Worm (Caenorhabditis elegans) whole organism, L2 larva: ENCODE data around the gene C28D4.7.
"Not testable (repeated sequence)": the region's sequence is repeated elsewhere in the genome, so short reads cannot be mapped to it uniquely, and the experiment has no call there.

Source experiments
- C34F6.9 ChIP-seq: fragments of 150-350 bp; optimal IDR thresholded peaks from 2 replicates; lab custom pipeline; 2014; ENCODE audit warnings: missing biosample characterization, missing genetic modification characterization
- F13H6.1 ChIP-seq: sonication (generic microtip); optimal IDR thresholded peaks from 2 replicates; lab custom pipeline; 2016; ENCODE audit warnings: missing genetic modification characterization, missing compliant biosample characterization
- Y55F3AM.14 ChIP-seq: fragments of 200-800 bp; sonication (Bioruptor generic); optimal IDR thresholded peaks from 2 replicates; lab custom pipeline; 2018; ENCODE audit warnings: mild to moderate bottlenecking, missing genetic modification characterization, missing compliant biosample characterization
- ZK546.5 ChIP-seq: sonication (generic microtip); optimal IDR thresholded peaks from 2 replicates; lab custom pipeline; 2017; ENCODE audit warnings: missing biosample characterization, missing genetic modification characterization
- alr-1 ChIP-seq: fragments of 150-350 bp; optimal IDR thresholded peaks from 2 replicates; lab custom pipeline; 2014; ENCODE audit warnings: missing biosample characterization, missing genetic modification characterization
- ama-1 ChIP-seq: fragments of 150-350 bp; optimal IDR thresholded peaks from 2 replicates; lab custom pipeline; 2018; ENCODE audit warnings: inconsistent platforms
- blmp-1 ChIP-seq: sonication (generic microtip); optimal IDR thresholded peaks from 2 replicates; lab custom pipeline; 2017; ENCODE audit warnings: missing genetic modification characterization, mild to moderate bottlenecking, missing compliant biosample characterization, antibody characterized with exemption, moderate library complexity; ENCODE audit not compliant: insufficient read depth
- ceh-82 ChIP-seq: fragments of 150-350 bp; optimal IDR thresholded peaks from 2 replicates; lab custom pipeline; 2014; ENCODE audit warnings: missing biosample characterization, missing genetic modification characterization
- crh-2 ChIP-seq: sonication (generic microtip); optimal IDR thresholded peaks from 2 replicates; lab custom pipeline; 2017; ENCODE audit warnings: missing biosample characterization, missing genetic modification characterization
- egl-27 ChIP-seq: sonication (generic microtip); optimal IDR thresholded peaks from 3 replicates; lab custom pipeline; 2017; ENCODE audit warnings: missing biosample characterization, missing genetic modification reagents, missing genetic modification characterization
- elt-3 ChIP-seq: sonication (generic microtip); optimal IDR thresholded peaks from 2 replicates; lab custom pipeline; 2017; ENCODE audit warnings: missing biosample characterization, missing genetic modification characterization
- fos-1 ChIP-seq: fragments of 150-350 bp; optimal IDR thresholded peaks from 2 replicates; lab custom pipeline; 2014; ENCODE audit warnings: missing biosample characterization, missing genetic modification characterization
- gmeb-1 ChIP-seq: fragments of 150-350 bp; optimal IDR thresholded peaks from 2 replicates; lab custom pipeline; 2014; ENCODE audit warnings: missing biosample characterization, missing genetic modification characterization
- lin-11 ChIP-seq: fragments of 150-350 bp; sonication (generic microtip); optimal IDR thresholded peaks from 2 replicates; lab custom pipeline; 2014; ENCODE audit warnings: missing biosample characterization, missing genetic modification characterization, inconsistent platforms, mixed read lengths
- lin-39 ChIP-seq: fragments of 150-350 bp; optimal IDR thresholded peaks from 2 replicates; lab custom pipeline; 2014; ENCODE audit warnings: missing biosample characterization, missing genetic modification reagents, missing genetic modification characterization
- lsy-2 ChIP-seq, 2 experiments: fragments of 150-350 bp in 1 of 2; sonication (generic microtip) in 1 of 2; optimal IDR thresholded peaks; 2 replicates each; lab custom pipeline; 2014 to 2017; ENCODE audit warnings: missing biosample characterization in 2 of 2, missing genetic modification characterization in 2 of 2
- mab-5 ChIP-seq: fragments of 150-350 bp; optimal IDR thresholded peaks from 2 replicates; lab custom pipeline; 2014; ENCODE audit warnings: missing biosample characterization, missing genetic modification characterization
- mbf-1 ChIP-seq: sonication (generic microtip); optimal IDR thresholded peaks from 2 replicates; lab custom pipeline; 2017; ENCODE audit warnings: missing biosample characterization, missing genetic modification characterization
- mdl-1 ChIP-seq, 2 experiments: fragments of 150-350 bp in 1 of 2; sonication (generic microtip) in 1 of 2; optimal IDR thresholded peaks; 2 replicates each; lab custom pipeline; 2017; ENCODE audit warnings: missing biosample characterization in 2 of 2, missing genetic modification characterization in 2 of 2
- nhr-12 ChIP-seq: fragments of 150-350 bp; optimal IDR thresholded peaks from 2 replicates; lab custom pipeline; 2014; ENCODE audit warnings: missing biosample characterization, missing genetic modification characterization
- nhr-129 ChIP-seq: fragments of 150-350 bp; optimal IDR thresholded peaks from 2 replicates; lab custom pipeline; 2014; ENCODE audit warnings: missing biosample characterization, missing genetic modification characterization
- nhr-23 ChIP-seq: fragments of 150-350 bp; optimal IDR thresholded peaks from 2 replicates; lab custom pipeline; 2014; ENCODE audit warnings: missing biosample characterization, missing genetic modification reagents, missing genetic modification characterization
- nhr-6 ChIP-seq: fragments of 150-350 bp; optimal IDR thresholded peaks from 2 replicates; lab custom pipeline; 2014; ENCODE audit warnings: missing biosample characterization, missing genetic modification characterization
- nhr-77 ChIP-seq: fragments of 150-350 bp; optimal IDR thresholded peaks from 2 replicates; lab custom pipeline; 2014; ENCODE audit warnings: missing biosample characterization, missing genetic modification characterization
- peb-1 ChIP-seq: fragments of 150-350 bp; optimal IDR thresholded peaks from 2 replicates; lab custom pipeline; 2014; ENCODE audit warnings: missing biosample characterization, missing genetic modification characterization
- sma-3 ChIP-seq: sonication (generic microtip); optimal IDR thresholded peaks from 2 replicates; lab custom pipeline; 2016; ENCODE audit warnings: missing genetic modification reagents, missing genetic modification characterization, missing compliant biosample characterization
- sma-9 ChIP-seq, 2 experiments: fragments of 150-350 bp in 1 of 2; sonication (generic microtip) in 1 of 2; optimal IDR thresholded peaks; 2 replicates each; lab custom pipeline; 2014 to 2016; ENCODE audit warnings: missing genetic modification characterization in 2 of 2, mild to moderate bottlenecking in 1 of 2, missing biosample characterization in 1 of 2, missing compliant biosample characterization in 1 of 2, missing genetic modification reagents in 1 of 2, moderate library complexity in 1 of 2
- snpc-4 ChIP-seq: fragments of 150-350 bp; optimal IDR thresholded peaks from 2 replicates; lab custom pipeline; 2014; ENCODE audit warnings: missing biosample characterization, missing genetic modification characterization
- unc-39 ChIP-seq: fragments of 150-350 bp; optimal IDR thresholded peaks from 2 replicates; lab custom pipeline; 2014; ENCODE audit warnings: missing biosample characterization, missing genetic modification characterization
- unc-55 ChIP-seq: fragments of 150-350 bp; sonication (generic microtip); optimal IDR thresholded peaks from 3 replicates; lab custom pipeline; 2014; ENCODE audit warnings: missing biosample characterization, missing genetic modification reagents, missing genetic modification characterization
- zag-1 ChIP-seq: fragments of 150-350 bp; optimal IDR thresholded peaks from 2 replicates; lab custom pipeline; 2014; ENCODE audit warnings: missing biosample characterization, missing genetic modification characterization
- ztf-11 ChIP-seq: sonication (generic microtip); optimal IDR thresholded peaks from 2 replicates; lab custom pipeline; 2017; ENCODE audit warnings: missing biosample characterization, missing genetic modification characterization

C28D4.7 gene

ce11 chrIV:9770798-9771197, 27.9 kb upstream of the C28D4.7 start:
- no peak for TF ChIP-seq nhr-77 (tag; lab: Kevin White, UChicago)
- TF ChIP-seq mdl-1 (tag; optimal IDR thresholded peaks at IDR 0.05; lab: Kevin White, UChicago) = no peak
- TF ChIP-seq mab-5 (tag; lab: Kevin White, UChicago) = peak; percentile 12
- TF ChIP-seq, all 48 proteins: peak for 1

- not testable (repeated sequence) for TF ChIP-seq crh-2 (tag; lab: Kevin White, UChicago); sma-9 (GFP tag; optimal IDR thresholded peaks at IDR 0.05; lab: Kevin White, UChicago); sma-9 (tag; optimal IDR thresholded peaks at IDR 0.05; lab: Kevin White, UChicago); fos-1 (tag; lab: Kevin White, UChicago)
Observed at ce11 chrIV:9769746-9770145, 26.8 kb upstream of the C28D4.7 start, which contains the start of gene msp-78. msp-78 (plus strand) TSS chrIV:9770046.

ce11 chrIV:9767054-9767453, 24.1 kb upstream of the C28D4.7 start, which contains the start of gene msp-79:
msp-79 (minus strand) TSS chrIV:9767154.
- TF ChIP-seq Y55F3AM.14 (GFP tag; lab: Kevin White, UChicago); lin-39 (tag; lab: Kevin White, UChicago); sma-3: not testable (repeated sequence)

- TF ChIP-seq unc-55 = no peak
- TF ChIP-seq nhr-6 (tag; lab: Kevin White, UChicago) = no peak
- TF ChIP-seq F13H6.1 (tag; lab: Kevin White, UChicago) = no peak
- TF ChIP-seq lsy-2 (tag; optimal IDR thresholded peaks at IDR 0.05; lab: Kevin White, UChicago) = no peak
- TF ChIP-seq ceh-82 (tag; lab: Kevin White, UChicago) = no peak
- TF ChIP-seq zag-1 = no peak
- no peak for TF ChIP-seq crh-2 (tag; lab: Kevin White, UChicago)
- no peak for TF ChIP-seq ztf-11 (tag; lab: Kevin White, UChicago)
- no peak for TF ChIP-seq mbf-1 (tag; lab: Kevin White, UChicago)
- no peak for TF ChIP-seq gmeb-1 (tag; lab: Kevin White, UChicago)
- TF ChIP-seq C34F6.9 (tag; lab: Kevin White, UChicago) = no peak
- TF ChIP-seq ama-1 (lab: Kevin White, UChicago) = no peak
- TF ChIP-seq unc-39 (tag; lab: Kevin White, UChicago) = no peak
- no peak for TF ChIP-seq mdl-1 (tag; optimal IDR thresholded peaks at IDR 0.05; lab: Kevin White, UChicago)
- TF ChIP-seq sma-9 (GFP tag; optimal IDR thresholded peaks at IDR 0.05; lab: Kevin White, UChicago) = no peak
- no peak for TF ChIP-seq sma-9 (tag; optimal IDR thresholded peaks at IDR 0.05; lab: Kevin White, UChicago)
- TF ChIP-seq, all 48 proteins: peak for 0
Observed at ce11 chrIV:9766250-9766649, 23.3 kb upstream of the C28D4.7 start, which contains the start of gene ssp-36. ssp-36 (minus strand) TSS chrIV:9766350.

- TF ChIP-seq nhr-12 (tag; lab: Kevin White, UChicago) = no peak
- TF ChIP-seq fos-1 (tag; lab: Kevin White, UChicago) = peak; percentile 85
- peak; percentile 1 for TF ChIP-seq egl-27 (tag; lab: Kevin White, UChicago)
Observed at ce11 chrIV:9762667-9763173, 19.8 kb upstream of the C28D4.7 start.

ce11 chrIV:9761751-9762150, 18.8 kb upstream of the C28D4.7 start:
- no peak for TF ChIP-seq lin-11 (tag; lab: Kevin White, UChicago)
- no peak for TF ChIP-seq peb-1 (tag; lab: Kevin White, UChicago)
- TF ChIP-seq nhr-129 (tag; lab: Kevin White, UChicago) = peak; percentile 3
- no peak for TF ChIP-seq mbf-1 (tag; lab: Kevin White, UChicago)
- no peak for TF ChIP-seq sma-3
- TF ChIP-seq mab-5 (tag; lab: Kevin White, UChicago) = no peak
- TF ChIP-seq F13H6.1 (tag; lab: Kevin White, UChicago) = peak; percentile 2
- TF ChIP-seq crh-2 (tag; lab: Kevin White, UChicago) = peak; percentile 19
- no peak for TF ChIP-seq fos-1 (tag; lab: Kevin White, UChicago)
- no peak for TF ChIP-seq mdl-1 (tag; optimal IDR thresholded peaks at IDR 0.05; lab: Kevin White, UChicago)

- TF ChIP-seq nhr-23 = no peak
- TF ChIP-seq mdl-1 (tag; optimal IDR thresholded peaks at IDR 0.05; lab: Kevin White, UChicago) = no peak
- no peak for TF ChIP-seq blmp-1 (tag; lab: Kevin White, UChicago)
- no peak for TF ChIP-seq alr-1 (tag; lab: Kevin White, UChicago)
- TF ChIP-seq lin-11 (tag; lab: Kevin White, UChicago) = no peak
- no peak for TF ChIP-seq nhr-77 (tag; lab: Kevin White, UChicago)
- no peak for TF ChIP-seq Y55F3AM.14 (GFP tag; lab: Kevin White, UChicago)
- TF ChIP-seq mbf-1 (tag; lab: Kevin White, UChicago) = no peak
- TF ChIP-seq snpc-4 (tag; lab: Kevin White, UChicago) = no peak
- TF ChIP-seq unc-39 (tag; lab: Kevin White, UChicago) = no peak
- TF ChIP-seq F13H6.1 (tag; lab: Kevin White, UChicago) = no peak
- no peak for TF ChIP-seq ZK546.5 (tag; lab: Kevin White, UChicago)
- TF ChIP-seq lsy-2 (tag; optimal IDR thresholded peaks at IDR 0.05; lab: Kevin White, UChicago) = no peak
- TF ChIP-seq elt-3 (tag; lab: Kevin White, UChicago) = no peak
Observed at ce11 chrIV:9757425-9757740, 14.4 kb upstream of the C28D4.7 start, which contains the start of gene nhr-97. nhr-97 (plus strand) TSS chrIV:9757641.
